Fruit fly (Drosophila melanogaster): ENCODE results near the gene nej.
A peak's percentile ranks its signal among the peaks of the same experiment; 100 is the strongest.

The nej gene

DNA sequence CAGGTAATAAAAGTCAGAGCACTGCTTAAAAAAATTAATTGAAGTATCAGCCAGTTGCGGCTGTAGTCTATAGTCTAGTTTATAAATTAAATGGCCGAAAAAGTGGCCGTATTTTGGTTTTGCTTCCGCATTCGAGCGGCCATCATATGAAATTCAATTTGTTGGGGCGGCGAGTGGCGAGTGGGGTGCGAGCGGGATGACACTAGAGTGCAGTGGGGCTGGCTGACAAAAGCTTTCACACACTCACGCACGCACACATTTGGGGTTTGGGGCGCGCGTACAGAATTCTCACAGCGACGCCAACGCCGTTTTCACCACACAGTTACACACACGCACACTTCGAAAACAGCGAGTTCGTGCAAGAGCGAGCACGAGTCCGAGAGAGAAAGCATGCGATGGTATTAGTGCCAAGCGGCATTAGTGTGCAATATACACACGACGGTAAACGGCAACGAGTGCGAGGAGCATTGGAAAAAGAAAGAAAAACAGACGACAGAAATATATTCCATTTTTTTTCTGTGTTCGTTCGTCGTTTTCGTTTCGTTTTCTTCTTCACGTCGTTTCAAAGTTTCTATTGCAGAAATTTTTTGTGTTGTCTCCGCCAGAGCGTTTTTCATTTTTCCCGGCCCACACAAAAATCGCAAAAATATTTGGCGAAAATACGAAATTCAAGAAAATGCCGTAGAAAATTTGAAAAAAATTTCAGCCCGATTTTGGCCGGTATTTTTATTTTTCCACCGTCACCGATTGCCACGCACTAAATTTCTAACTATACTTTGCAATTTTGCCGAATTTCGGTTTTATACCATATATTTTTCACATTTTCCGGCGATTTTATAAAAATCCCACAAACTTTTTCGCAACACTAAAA is 1.9 kb downstream of the nej start:
- TF ChIP-seq noc (tag; optimal IDR thresholded peaks at IDR 0.05): no peak

DNA sequence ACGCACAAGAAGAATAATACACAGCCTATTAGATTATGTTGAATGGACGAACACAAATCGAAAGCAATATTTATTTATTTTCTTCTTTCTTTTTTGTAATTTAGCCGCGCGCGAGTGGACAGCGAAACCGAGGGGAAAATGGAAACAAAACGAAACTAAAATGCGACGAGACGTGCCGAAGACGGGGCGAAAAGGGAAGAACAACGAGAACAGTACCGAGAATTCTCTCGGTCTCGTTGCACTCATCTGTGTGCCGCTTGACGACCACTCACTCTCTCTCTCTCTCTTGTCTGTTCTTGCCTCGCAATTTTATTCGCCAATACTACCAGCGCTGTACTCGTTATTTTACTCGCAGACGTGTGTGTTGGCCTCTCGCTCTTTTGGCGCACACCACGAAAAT is 2.7 kb downstream of the nej start:
- TF ChIP-seq noc (tag; optimal IDR thresholded peaks at IDR 0.05): no peak

DNA sequence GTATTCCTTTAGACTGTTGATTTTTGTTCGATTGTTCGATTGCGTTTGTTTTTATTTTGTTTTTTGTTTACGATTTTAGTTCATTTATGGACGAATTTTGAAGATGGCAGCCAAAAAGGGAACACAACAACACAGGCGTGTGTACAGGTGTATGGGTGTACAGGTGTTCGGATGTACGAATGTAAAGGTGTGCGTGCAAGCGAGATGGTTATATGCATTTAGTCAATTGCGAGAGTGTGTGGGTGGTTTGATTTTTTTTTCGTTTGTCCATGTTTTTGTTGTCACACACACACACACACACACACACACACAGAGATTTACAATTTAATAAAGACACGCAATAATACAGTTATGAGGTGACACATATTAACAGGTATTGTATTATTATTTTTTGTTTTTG is 12.0 kb downstream of the nej start:
- no peak for TF ChIP-seq noc (tag; optimal IDR thresholded peaks at IDR 0.05)

DNA sequence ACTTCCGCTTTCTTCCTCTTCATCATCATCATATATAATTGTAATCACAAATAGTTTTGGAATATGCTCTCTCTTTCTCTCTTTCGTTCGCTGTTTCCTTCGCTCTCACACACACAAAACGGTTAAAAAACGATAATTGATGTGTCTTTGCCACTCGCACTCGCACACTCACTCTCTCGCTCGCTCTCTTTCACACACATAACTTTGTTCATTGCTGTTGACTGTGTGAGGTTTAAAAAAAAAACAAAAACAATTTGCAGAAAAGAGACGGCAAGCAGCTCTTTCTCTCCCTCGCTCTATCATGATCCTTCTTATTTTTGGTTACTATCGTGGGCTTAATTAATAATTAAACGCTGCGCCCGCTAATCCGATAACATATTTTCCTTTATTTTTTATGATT is 20.4 kb downstream of the nej start:
- TF ChIP-seq noc (tag; optimal IDR thresholded peaks at IDR 0.05): no peak

DNA sequence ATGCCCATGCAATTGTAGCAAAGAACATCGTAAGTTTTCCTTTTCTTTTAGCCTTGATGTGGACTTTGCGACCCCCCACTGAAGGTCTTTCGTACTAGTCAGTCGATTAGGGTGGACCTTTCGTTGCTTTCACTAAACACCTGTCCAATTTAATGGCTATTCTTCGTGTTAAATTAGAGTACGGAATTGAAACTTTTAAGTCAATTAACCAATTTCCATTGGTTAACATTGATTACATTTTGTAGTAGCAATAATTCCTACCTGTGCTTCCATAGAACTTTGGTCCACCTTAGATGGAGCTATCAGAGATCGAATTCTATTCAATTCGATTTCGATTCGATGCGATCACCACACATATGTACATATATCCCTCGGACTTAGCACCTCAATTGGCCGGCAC is 22.4 kb downstream of the nej start:
- TF ChIP-seq noc (tag; optimal IDR thresholded peaks at IDR 0.05): peak; percentile 83

DNA sequence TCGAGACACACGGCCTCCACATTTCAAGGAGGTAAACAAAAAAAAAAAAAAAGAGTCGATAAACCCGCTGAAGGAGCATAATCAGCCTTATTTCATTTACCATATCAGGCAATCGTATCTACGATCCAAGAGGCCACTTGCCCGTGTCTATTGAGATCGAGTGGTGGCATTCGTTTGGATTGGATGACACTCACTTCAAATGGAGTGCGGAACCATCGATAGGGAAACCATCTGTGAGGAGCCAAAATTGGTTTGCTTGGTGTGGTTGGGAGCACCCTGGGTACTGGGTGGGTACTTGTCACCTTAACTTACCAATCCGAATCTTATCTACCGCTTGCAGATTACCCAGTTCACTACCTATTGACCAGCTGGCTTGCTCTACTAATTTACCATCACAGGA is 23.2 kb downstream of the nej start:
- no peak for TF ChIP-seq noc (tag; optimal IDR thresholded peaks at IDR 0.05)

DNA sequence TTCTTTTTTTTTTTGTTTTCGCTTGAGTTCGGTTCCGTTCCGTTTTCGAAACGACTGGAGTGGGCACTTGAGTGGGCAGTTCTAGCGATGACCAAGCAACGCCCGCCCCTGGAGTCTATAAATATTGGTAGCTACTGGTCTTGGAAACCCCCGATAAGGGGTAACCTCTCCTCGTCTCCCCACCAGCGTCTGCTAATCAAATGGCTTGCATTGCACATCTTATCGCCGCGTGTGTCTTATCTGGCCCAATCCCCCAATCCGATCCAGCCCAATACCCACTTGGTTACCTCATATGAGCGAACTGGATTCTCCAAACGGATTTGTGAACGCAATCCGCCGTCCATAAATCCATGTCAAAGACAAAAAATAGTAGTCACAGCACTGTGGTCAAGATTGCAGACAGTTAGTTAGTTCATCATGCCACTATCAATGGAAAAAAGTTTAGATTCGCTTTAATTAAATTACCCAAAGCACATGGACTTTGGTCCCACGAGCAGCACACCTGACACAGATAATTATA is 24.0 kb downstream of the nej start, which contains the start of gene CG3106:
Gene CG3106 (minus strand): TSS at position 107 of the 520 bp plus-strand sequence.
- peak; percentile 24 for TF ChIP-seq noc (tag; optimal IDR thresholded peaks at IDR 0.05)

DNA sequence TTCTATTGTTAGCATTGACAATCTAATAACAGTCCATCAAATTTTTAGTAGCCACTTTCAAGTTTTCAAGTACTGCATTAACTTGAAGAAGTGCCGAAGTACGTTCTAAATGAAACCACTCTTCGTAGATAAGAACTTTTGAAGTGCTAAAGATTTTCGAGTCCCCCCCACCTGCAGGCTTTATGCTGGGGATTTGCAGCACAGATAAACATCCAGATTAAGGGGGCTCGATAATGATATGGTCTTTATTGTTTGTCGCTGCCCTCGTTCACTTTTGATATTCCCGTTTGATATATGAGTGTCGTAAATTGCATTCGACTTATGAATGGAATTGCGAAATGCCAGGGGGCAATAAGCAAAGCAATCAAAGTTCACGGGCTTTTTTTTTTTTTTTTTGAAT is 25.4 kb downstream of the nej start:
- no peak for TF ChIP-seq noc (tag; optimal IDR thresholded peaks at IDR 0.05)

DNA sequence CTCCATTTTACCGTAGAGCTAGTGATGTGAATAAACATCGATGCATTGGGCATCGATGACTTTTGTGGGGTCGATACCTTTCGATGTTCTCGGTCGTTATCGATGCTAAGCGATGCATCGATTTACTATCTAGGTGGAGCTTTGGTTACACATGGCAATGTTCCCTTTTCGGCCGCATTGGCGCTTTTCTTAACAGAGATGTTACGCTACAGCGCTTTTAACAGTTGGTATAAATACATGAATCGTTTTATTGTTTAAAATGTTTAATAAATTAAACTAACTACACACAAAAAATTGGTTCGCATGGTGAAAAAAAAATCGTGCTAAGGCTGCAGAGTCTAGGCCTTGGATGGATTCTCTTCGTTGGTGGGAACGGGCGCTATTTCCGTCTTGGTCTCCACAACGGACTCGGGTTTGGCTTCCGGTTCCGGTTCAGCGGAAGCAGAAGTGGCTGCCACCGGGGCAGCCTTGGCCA is 28.0 kb downstream of the nej start, which contains the start of gene Ptpmeg2:
Gene Ptpmeg2 (minus strand): TSS at position 281 of the 475 bp plus-strand sequence.
- no peak for TF ChIP-seq noc (tag; optimal IDR thresholded peaks at IDR 0.05)

DNA sequence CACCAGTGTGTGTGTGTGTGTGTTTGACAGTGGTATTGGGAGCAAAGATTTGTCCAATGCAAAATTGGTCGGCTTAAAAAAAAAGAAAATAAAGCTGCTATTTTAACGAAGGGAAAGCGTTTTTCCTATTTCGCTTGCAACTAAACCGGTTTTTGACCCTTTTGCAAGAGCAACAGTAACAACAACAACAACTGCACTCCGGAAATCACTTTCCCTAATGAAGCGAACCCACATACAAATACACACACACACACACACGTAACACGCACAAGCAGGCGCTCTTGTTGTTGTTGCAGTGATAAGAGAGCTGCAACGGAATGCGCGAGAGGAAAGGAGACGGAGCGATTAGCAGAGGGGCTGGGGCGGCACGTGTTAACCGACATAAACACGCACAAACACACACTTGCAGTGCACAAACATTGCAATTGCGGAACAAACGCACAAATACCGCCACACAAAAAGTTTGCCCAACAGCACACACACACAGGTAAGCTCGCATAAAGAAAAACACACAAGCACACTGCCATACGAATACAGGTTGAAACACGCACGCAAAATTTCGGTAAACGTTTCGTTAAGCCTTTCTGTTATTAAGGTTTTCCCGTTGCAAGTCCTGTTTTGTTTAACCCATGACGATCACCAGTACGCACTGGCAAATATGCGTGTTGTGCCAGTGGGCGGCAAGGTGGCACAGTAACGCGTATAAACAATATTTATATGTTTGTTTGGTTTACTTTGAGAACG is 28.6 kb downstream of the nej start:
- no peak for TF ChIP-seq noc (tag; optimal IDR thresholded peaks at IDR 0.05)

DNA sequence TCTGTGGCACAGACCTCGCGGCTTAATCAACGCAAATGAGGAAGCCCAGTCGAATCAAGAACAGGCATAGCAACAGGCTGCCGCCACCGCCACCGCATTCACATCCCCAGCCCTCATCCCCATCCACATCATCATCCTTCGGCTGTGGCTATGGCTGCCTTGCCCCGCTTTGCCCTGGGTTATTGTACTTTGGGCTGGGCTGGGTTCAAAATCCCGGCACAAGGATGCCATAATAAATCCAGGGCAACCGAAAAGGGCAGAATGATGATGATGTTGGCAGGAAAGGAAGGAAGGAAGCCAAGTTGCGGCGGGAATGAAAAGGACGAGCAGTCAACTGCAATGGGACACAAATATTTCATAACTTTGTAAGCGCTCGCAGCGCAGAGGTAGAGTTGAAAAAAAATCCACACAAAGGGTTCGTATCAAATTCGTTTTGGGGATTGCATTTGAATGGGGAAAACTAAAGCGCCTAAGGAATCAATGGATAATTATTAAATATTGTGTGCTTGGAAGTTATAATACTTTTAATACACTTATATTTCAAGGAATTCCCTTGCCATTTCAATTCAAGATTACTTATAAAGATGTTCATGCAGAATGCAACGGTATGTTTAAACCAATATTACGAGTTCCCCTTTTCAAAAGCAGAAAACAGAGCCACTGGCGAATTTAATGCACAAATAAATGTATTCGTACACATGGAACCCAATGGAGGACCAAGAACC is 30.7 kb downstream of the nej start:
- TF ChIP-seq noc (tag; optimal IDR thresholded peaks at IDR 0.05): no peak

DNA sequence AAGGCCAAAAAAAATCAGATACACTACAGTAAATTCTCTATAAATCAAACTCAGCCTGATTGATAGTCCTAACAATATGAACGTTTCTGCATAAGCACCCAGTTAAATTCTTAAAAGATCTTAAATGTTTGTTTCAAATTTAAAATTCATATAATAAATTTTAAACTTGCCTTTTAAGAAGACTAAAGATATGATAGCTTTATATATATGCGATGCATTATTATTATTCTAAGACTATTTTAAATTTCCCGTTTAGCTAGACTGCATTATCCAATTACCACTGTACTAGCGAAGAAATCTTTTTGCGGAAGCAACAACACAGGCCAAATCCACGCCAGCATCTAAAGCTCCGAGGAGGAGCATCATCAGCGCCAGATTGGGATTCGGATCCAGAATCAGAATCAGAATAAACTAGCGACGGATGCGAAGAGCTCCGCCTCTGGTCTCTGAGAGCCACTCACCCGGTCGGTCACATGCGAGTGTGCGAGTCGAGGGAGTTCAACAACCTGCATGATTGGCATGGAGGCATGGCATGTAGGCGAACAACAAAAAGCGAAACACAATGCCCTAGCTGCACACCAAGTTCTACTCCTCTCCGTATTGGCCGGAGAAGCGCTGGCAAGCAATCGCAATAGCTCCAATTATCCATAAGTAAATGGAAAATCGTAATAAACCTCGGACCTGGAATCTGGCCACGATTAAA is 32.7 kb downstream of the nej start:
- no peak for TF ChIP-seq noc (tag; optimal IDR thresholded peaks at IDR 0.05)

DNA sequence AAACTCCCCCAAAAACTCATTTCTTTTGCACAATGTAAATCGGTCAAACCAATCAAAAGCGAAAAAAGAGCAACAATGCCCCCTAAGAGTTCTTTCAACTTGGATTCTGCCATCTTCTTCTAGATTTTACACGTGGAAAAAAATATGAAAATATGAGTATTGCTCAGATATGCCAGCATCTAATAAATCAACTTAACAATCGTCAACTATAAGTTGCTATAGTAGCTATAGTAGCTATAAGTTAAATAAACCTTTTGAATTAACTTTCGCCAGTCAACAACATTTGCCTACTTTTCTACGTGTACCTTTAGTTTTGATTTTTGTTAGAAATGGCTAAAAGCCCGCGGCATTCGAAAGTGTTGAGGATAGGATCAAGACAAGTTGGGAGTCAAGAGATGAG is 33.6 kb downstream of the nej start:
- no peak for TF ChIP-seq noc (tag; optimal IDR thresholded peaks at IDR 0.05)

DNA sequence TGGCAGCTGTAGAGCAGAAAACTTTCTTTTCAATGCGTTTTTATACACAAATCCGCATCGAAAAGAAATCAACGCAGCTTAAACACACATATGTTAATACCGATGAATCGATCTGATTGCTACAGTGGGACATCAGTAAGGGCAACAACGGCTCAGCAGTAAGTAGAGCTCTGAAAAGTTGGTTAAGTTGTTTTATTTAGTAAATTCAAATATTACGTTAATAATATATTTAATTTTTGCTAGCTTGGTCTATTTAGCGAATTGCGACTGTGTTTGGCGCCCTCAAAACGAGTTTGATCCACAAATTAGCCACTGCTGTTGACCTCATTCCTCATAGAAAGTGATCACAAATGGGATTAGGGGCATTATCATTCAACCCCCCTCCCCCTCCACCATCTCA is 34.9 kb downstream of the nej start:
- peak; percentile 61 for TF ChIP-seq noc (tag; optimal IDR thresholded peaks at IDR 0.05)
